Worm (Caenorhabditis elegans): ENCODE data around the gene C50H2.13.

Gene C50H2.13

ce11 chrV:9960376-9960775 lies 34.0 kb downstream of the C50H2.13 start, which contains the start of gene T07C12.10:
Gene T07C12.10 (minus strand): TSS chrV:9960476.
- TF ChIP-seq dao-5 (tag; optimal IDR thresholded peaks at IDR 0.05) = no peak
- no peak for TF ChIP-seq him-1 (tag; optimal IDR thresholded peaks at IDR 0.05)
- no peak for TF ChIP-seq W03F9.2 (tag; optimal IDR thresholded peaks at IDR 0.05)

DNA sequence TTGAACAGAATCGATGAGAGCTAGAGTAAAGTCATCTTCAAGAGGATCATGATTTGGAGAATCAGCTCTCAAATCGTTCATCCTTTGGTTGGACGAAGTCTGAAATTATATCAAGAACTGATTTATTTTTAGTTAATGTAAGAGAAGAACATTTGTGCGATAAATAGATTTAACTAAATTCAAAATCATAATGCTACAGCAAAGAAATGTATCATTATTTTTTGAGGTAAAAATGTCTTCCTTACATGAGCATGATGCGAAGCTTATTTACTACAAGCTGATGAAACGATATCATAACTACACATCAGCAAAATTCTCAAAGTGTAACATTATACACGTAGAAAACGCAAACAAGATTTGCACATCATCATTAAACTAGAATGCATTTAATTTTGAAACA lies 36.1 kb downstream of the C50H2.13 start, which contains the start of gene madf-4:
Gene madf-4 (minus strand): TSS at position 101 of the 400 bp plus-strand sequence.
- no peak for TF ChIP-seq W03F9.2 (tag; optimal IDR thresholded peaks at IDR 0.05)
- TF ChIP-seq him-1 (tag; optimal IDR thresholded peaks at IDR 0.05) = no peak
- no peak for TF ChIP-seq dao-5 (tag; optimal IDR thresholded peaks at IDR 0.05)

DNA sequence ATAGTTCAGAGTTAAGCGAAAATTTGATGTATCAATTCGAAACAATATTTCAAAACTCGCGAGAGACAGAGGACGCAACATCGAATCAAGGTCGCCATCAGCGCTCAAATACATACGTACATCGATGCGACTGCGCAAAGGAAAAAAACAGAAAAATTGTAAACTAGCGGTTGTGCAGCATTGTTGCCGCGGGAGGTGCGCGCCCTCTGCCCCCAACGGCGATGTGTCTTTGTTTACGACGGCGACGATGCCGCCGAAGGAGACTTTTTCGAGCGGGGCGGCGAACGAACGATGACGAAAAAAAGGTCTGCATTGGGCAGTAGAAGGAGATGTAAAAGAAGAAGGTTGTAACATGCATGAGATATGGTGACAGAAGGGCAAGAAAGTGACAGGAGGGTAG lies 36.6 kb downstream of the C50H2.13 start:
- no peak for TF ChIP-seq him-1 (tag; optimal IDR thresholded peaks at IDR 0.05)
- no peak for TF ChIP-seq W03F9.2 (tag; optimal IDR thresholded peaks at IDR 0.05)
- TF ChIP-seq dao-5 (tag; optimal IDR thresholded peaks at IDR 0.05) = no peak

- TF ChIP-seq W03F9.2 (tag; optimal IDR thresholded peaks at IDR 0.05) (no peak), dao-5 (tag; optimal IDR thresholded peaks at IDR 0.05) (no peak), him-1 (tag; optimal IDR thresholded peaks at IDR 0.05) (peak; percentile 26)
Measured at ce11 chrV:9964152-9964785, 37.9 kb downstream of the C50H2.13 start.

- TF ChIP-seq him-1 (tag; optimal IDR thresholded peaks at IDR 0.05) (peak; percentile 24), W03F9.2 (tag; optimal IDR thresholded peaks at IDR 0.05) (no peak)
Measured at ce11 chrV:9965891-9966290, 39.6 kb downstream of the C50H2.13 start.

DNA sequence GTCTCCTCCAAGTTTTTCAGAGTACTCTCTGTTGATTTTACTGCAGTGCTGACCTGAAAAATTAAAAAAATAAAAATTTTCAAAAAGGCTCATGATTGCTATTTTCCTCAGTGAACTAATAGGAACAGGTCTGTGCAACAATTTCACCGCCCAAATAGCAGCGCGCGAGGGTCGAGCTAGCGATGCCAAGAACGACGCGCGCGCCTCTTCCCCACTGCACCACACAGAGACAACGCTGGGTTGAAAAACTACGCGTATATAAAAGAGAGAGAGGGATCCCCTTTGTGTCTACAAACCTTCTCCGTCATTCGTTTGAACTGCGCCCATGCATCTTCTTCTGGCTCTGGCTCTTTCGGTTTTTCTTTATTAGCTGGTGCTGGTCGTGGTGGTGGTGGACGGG lies 43.8 kb downstream of the C50H2.13 start:
- no peak for TF ChIP-seq W03F9.2 (tag; optimal IDR thresholded peaks at IDR 0.05)
- TF ChIP-seq dao-5 (tag; optimal IDR thresholded peaks at IDR 0.05) = peak; percentile 70
- TF ChIP-seq him-1 (tag; optimal IDR thresholded peaks at IDR 0.05) = peak; percentile 94

ce11 chrV:9974264-9974663 lies 47.9 kb downstream of the C50H2.13 start:
- no peak for TF ChIP-seq dao-5 (tag; optimal IDR thresholded peaks at IDR 0.05)
- TF ChIP-seq him-1 (tag; optimal IDR thresholded peaks at IDR 0.05) = peak; percentile 54
- TF ChIP-seq W03F9.2 (tag; optimal IDR thresholded peaks at IDR 0.05) = no peak

- no peak for TF ChIP-seq dao-5 (tag; optimal IDR thresholded peaks at IDR 0.05)
- no peak for TF ChIP-seq him-1 (tag; optimal IDR thresholded peaks at IDR 0.05)
- no peak for TF ChIP-seq W03F9.2 (tag; optimal IDR thresholded peaks at IDR 0.05)
Measured at ce11 chrV:9976138-9976537, 49.8 kb downstream of the C50H2.13 start, which contains the start of gene unc-41. Gene unc-41 (minus strand): TSS chrV:9976238.

DNA sequence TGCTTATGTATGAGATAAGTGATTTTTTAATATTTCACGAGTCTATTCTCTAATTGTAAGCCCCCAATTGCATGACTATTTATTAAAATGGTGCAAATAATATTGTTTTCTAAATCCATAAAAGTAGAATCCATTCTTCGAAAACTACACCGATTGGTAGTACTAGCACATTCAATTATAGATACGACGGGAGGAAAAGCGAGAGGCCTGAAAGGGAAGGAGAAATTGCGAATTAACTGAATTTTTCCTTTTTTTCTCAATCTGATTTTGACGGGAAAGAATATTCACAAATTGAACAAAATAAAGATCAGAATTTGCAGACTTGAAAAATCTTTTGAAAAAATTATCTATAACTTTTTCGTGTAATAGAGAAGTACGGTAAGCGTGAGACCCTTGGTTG lies 50.9 kb downstream of the C50H2.13 start:
- TF ChIP-seq W03F9.2 (tag; optimal IDR thresholded peaks at IDR 0.05) (no peak), dao-5 (tag; optimal IDR thresholded peaks at IDR 0.05) (no peak), him-1 (tag; optimal IDR thresholded peaks at IDR 0.05) (no peak)

Measured in whole organism, L4/young adult.